Worm (Caenorhabditis elegans) whole organism, young adult: ENCODE measurements around the gene nhl-2.

Experiments
- B0019.2 ChIP-seq: fragments of 200-800 bp; sonication (Bioruptor generic); conservative IDR thresholded peaks from 2 replicates; pipeline ENCODE4 v1.3.6; 2022; ENCODE audit warnings: missing genetic modification reagents, missing genetic modification characterization, missing compliant biosample characterization
- D2030.7 ChIP-seq: fragments of 200-800 bp; sonication (Bioruptor generic); IDR thresholded peaks from 2 replicates; pipeline ENCODE4 v1.3.6; 2022; ENCODE audit warnings: missing genetic modification reagents, missing genetic modification characterization, missing compliant biosample characterization
- F23B12.7 ChIP-seq: sonication (generic microtip); optimal IDR thresholded peaks from 2 replicates; lab custom pipeline; 2017; ENCODE audit warnings: missing genetic modification characterization, mild to moderate bottlenecking, missing compliant biosample characterization, antibody characterized with exemption, moderate library complexity; ENCODE audit not compliant: insufficient read depth
- F33H1.4 ChIP-seq: fragments of 200-800 bp; sonication (Bioruptor generic); IDR thresholded peaks from 2 replicates; pipeline ENCODE4 v1.3.6; 2022; ENCODE audit warnings: missing genetic modification reagents, missing genetic modification characterization, missing compliant biosample characterization
- F55B11.4 ChIP-seq: sonication (generic microtip); optimal IDR thresholded peaks from 2 replicates; lab custom pipeline; 2016; ENCODE audit warnings: missing compliant biosample characterization, missing genetic modification characterization, borderline replicate concordance; ENCODE audit not compliant: insufficient read depth
- F57A8.1 ChIP-seq: fragments of 200-800 bp; sonication (Bioruptor generic); optimal IDR thresholded peaks from 2 replicates; lab custom pipeline; 2018; ENCODE audit warnings: mild to moderate bottlenecking, missing genetic modification characterization, moderate library complexity, missing compliant biosample characterization
- K12H6.12 ChIP-seq: fragments of 200-800 bp; sonication (Bioruptor generic); optimal IDR thresholded peaks from 2 replicates; lab custom pipeline; 2018; ENCODE audit warnings: mild to moderate bottlenecking, missing genetic modification characterization, missing compliant biosample characterization
- T26A5.8 ChIP-seq: sonication (generic microtip); optimal IDR thresholded peaks from 2 replicates; lab custom pipeline; 2016; ENCODE audit warnings: missing genetic modification characterization, missing compliant biosample characterization
- Y53G8AR.9 ChIP-seq: fragments of 200-800 bp; sonication (Bioruptor generic); conservative IDR thresholded peaks from 2 replicates; pipeline ENCODE4 v1.3.6; 2022; ENCODE audit warnings: missing genetic modification reagents, missing genetic modification characterization, missing compliant biosample characterization
- Y56A3A.18 ChIP-seq: fragments of 200-800 bp; sonication (Bioruptor generic); IDR thresholded peaks from 2 replicates; pipeline ENCODE4 v1.3.6; 2022; ENCODE audit warnings: missing genetic modification reagents, missing genetic modification characterization, missing compliant biosample characterization
- Y67H2A.10 ChIP-seq: fragments of 200-800 bp; sonication (Bioruptor generic); conservative IDR thresholded peaks from 2 replicates; pipeline ENCODE4 v1.3.6; 2022; ENCODE audit warnings: missing genetic modification reagents, missing genetic modification characterization, missing compliant biosample characterization
- Y95B8A.8 ChIP-seq: fragments of 200-800 bp; sonication (Bioruptor generic); IDR thresholded peaks from 2 replicates; pipeline ENCODE4 v1.3.6; 2022; ENCODE audit warnings: missing genetic modification reagents, missing genetic modification characterization, missing compliant biosample characterization
- akir-1 ChIP-seq: fragments of 200-800 bp; sonication (Bioruptor generic); optimal IDR thresholded peaks from 2 replicates; lab custom pipeline; 2018; ENCODE audit warnings: mild to moderate bottlenecking, missing genetic modification characterization, moderate library complexity, missing compliant biosample characterization
- aptf-2 ChIP-seq: fragments of 200-800 bp; sonication (Bioruptor generic); conservative IDR thresholded peaks from 2 replicates; pipeline ENCODE4 v1.3.6; 2022; ENCODE audit warnings: missing genetic modification reagents, missing genetic modification characterization, missing compliant biosample characterization
- attf-3 ChIP-seq: fragments of 200-800 bp; sonication (Bioruptor generic); conservative IDR thresholded peaks from 2 replicates; pipeline ENCODE4 v1.3.6; 2022; ENCODE audit warnings: missing genetic modification reagents, missing genetic modification characterization, missing compliant biosample characterization
- attf-6 ChIP-seq: fragments of 200-800 bp; sonication (Bioruptor generic); IDR thresholded peaks from 2 replicates; pipeline ENCODE4 v1.3.6; 2022; ENCODE audit warnings: missing genetic modification reagents, missing genetic modification characterization, missing compliant biosample characterization
- ceh-100 ChIP-seq: fragments of 200-800 bp; sonication (Bioruptor generic); IDR thresholded peaks from 2 replicates; pipeline ENCODE4 v1.3.6; 2022; ENCODE audit warnings: missing genetic modification reagents, missing genetic modification characterization, missing compliant biosample characterization
- ceh-27 ChIP-seq: fragments of 200-800 bp; sonication (Bioruptor generic); optimal IDR thresholded peaks from 2 replicates; lab custom pipeline; 2018; ENCODE audit warnings: mild to moderate bottlenecking, missing genetic modification characterization, moderate library complexity, missing compliant biosample characterization
- ceh-58 ChIP-seq: fragments of 200-800 bp; sonication (Bioruptor generic); IDR thresholded peaks from 2 replicates; pipeline ENCODE4 v1.3.6; 2022; ENCODE audit warnings: missing genetic modification characterization, missing compliant biosample characterization
- ceh-91 ChIP-seq: fragments of 200-800 bp; sonication (Bioruptor generic); IDR thresholded peaks from 2 replicates; pipeline ENCODE4 v1.3.6; 2022; ENCODE audit warnings: missing genetic modification reagents, missing genetic modification characterization, missing compliant biosample characterization
- die-1 ChIP-seq: sonication (generic microtip); optimal IDR thresholded peaks from 2 replicates; lab custom pipeline; 2016; ENCODE audit warnings: missing genotype, mild to moderate bottlenecking, missing genetic modification characterization, missing compliant biosample characterization
- dox-1 ChIP-seq: fragments of 200-800 bp; sonication (Bioruptor generic); IDR thresholded peaks from 2 replicates; pipeline ENCODE4 v1.3.6; 2022; ENCODE audit warnings: missing genetic modification reagents, missing genetic modification characterization, missing compliant biosample characterization
- dpl-1 ChIP-seq: fragments of 150-350 bp; optimal IDR thresholded peaks from 2 replicates; lab custom pipeline; 2014; ENCODE audit warnings: missing biosample characterization, missing genetic modification reagents, missing genetic modification characterization
- efl-1 ChIP-seq: fragments of 150-350 bp; optimal IDR thresholded peaks from 2 replicates; lab custom pipeline; 2014; ENCODE audit warnings: missing biosample characterization, missing genetic modification reagents, missing genetic modification characterization
- egl-44 ChIP-seq: fragments of 200-800 bp; sonication (Bioruptor generic); IDR thresholded peaks from 2 replicates; pipeline ENCODE4 v1.3.6; 2022; ENCODE audit warnings: missing genetic modification reagents, missing genetic modification characterization, missing compliant biosample characterization
- hlh-12 ChIP-seq: sonication (generic microtip); optimal IDR thresholded peaks from 2 replicates; lab custom pipeline; 2016; ENCODE audit warnings: missing genetic modification characterization, missing compliant biosample characterization
- hmg-1.2 ChIP-seq: fragments of 200-800 bp; sonication (Bioruptor generic); IDR thresholded peaks from 2 replicates; pipeline ENCODE4 v1.3.6; 2022; ENCODE audit warnings: missing genetic modification reagents, missing genetic modification characterization, missing compliant biosample characterization
- hmg-20 ChIP-seq: fragments of 200-800 bp; sonication (Bioruptor generic); IDR thresholded peaks from 2 replicates; pipeline ENCODE4 v1.3.6; 2022; ENCODE audit warnings: missing genetic modification reagents, missing genetic modification characterization, missing compliant biosample characterization
- lin-40 ChIP-seq: sonication (generic microtip); optimal IDR thresholded peaks from 2 replicates; lab custom pipeline; 2016; ENCODE audit warnings: missing genetic modification characterization, mild to moderate bottlenecking, missing compliant biosample characterization, missing genotype, missing genetic modification reagents
- lin-54 ChIP-seq: fragments of 200-800 bp; sonication (Bioruptor generic); optimal IDR thresholded peaks from 2 replicates; lab custom pipeline; 2018; ENCODE audit warnings: mild to moderate bottlenecking, missing genetic modification characterization, missing compliant biosample characterization
- lsl-1 ChIP-seq: fragments of 200-800 bp; sonication (Bioruptor generic); optimal IDR thresholded peaks from 2 replicates; lab custom pipeline; 2018; ENCODE audit warnings: mild to moderate bottlenecking, missing genetic modification characterization, moderate library complexity, missing compliant biosample characterization
- madf-6 ChIP-seq: fragments of 200-800 bp; sonication (Bioruptor generic); IDR thresholded peaks from 2 replicates; pipeline ENCODE4 v1.3.6; 2022; ENCODE audit warnings: missing genetic modification reagents, missing genetic modification characterization, missing compliant biosample characterization
- madf-8 ChIP-seq: fragments of 200-800 bp; sonication (Bioruptor generic); conservative IDR thresholded peaks from 2 replicates; pipeline ENCODE4 v1.3.6; 2022; ENCODE audit warnings: missing genetic modification reagents, missing genetic modification characterization, missing compliant biosample characterization
- mcd-1 ChIP-seq: fragments of 200-800 bp; sonication (Bioruptor generic); IDR thresholded peaks from 2 replicates; pipeline ENCODE4 v1.3.6; 2022; ENCODE audit warnings: missing genetic modification reagents, missing genetic modification characterization, missing compliant biosample characterization
- nfya-1 ChIP-seq: sonication (generic microtip); optimal IDR thresholded peaks from 2 replicates; lab custom pipeline; 2017; ENCODE audit warnings: antibody characterized with exemption, missing compliant biosample characterization, missing genetic modification characterization, borderline replicate concordance; ENCODE audit not compliant: insufficient read depth
- nfya-2 ChIP-seq: fragments of 200-800 bp; sonication (Bioruptor generic); IDR thresholded peaks from 2 replicates; pipeline ENCODE4 v1.3.6; 2022; ENCODE audit warnings: missing genetic modification reagents, missing genetic modification characterization, missing compliant biosample characterization
- nhr-27 ChIP-seq: fragments of 200-800 bp; sonication (Bioruptor generic); optimal IDR thresholded peaks from 2 replicates; lab custom pipeline; 2018; ENCODE audit warnings: mild to moderate bottlenecking, missing genetic modification characterization, moderate library complexity, missing compliant biosample characterization
- nhr-90 ChIP-seq: sonication (generic microtip); optimal IDR thresholded peaks from 2 replicates; lab custom pipeline; 2016; ENCODE audit warnings: missing genotype, mild to moderate bottlenecking, missing genetic modification characterization, missing compliant biosample characterization
- pbrm-1 ChIP-seq: fragments of 200-800 bp; sonication (Bioruptor generic); IDR thresholded peaks from 2 replicates; pipeline ENCODE4 v1.3.6; 2022; ENCODE audit warnings: missing genetic modification reagents, missing genetic modification characterization, missing compliant biosample characterization
- sdz-38 ChIP-seq: sonication (generic microtip); optimal IDR thresholded peaks from 2 replicates; lab custom pipeline; 2016; ENCODE audit warnings: missing genotype, missing genetic modification characterization, missing compliant biosample characterization
- sea-2 ChIP-seq: fragments of 200-800 bp; sonication (Bioruptor generic); IDR thresholded peaks from 2 replicates; pipeline ENCODE4 v1.3.6; 2022; ENCODE audit warnings: missing genetic modification characterization, missing compliant biosample characterization
- snpc-1.3 ChIP-seq: sonication (generic microtip); optimal IDR thresholded peaks from 2 replicates; lab custom pipeline; 2017; ENCODE audit warnings: missing genetic modification characterization, mild to moderate bottlenecking, missing compliant biosample characterization, antibody characterized with exemption, moderate library complexity, missing genotype, missing genetic modification reagents; ENCODE audit not compliant: insufficient read depth
- somi-1 ChIP-seq: fragments of 200-800 bp; sonication (Bioruptor generic); optimal IDR thresholded peaks from 2 replicates; lab custom pipeline; 2018; ENCODE audit warnings: mild to moderate bottlenecking, missing genetic modification characterization, missing compliant biosample characterization
- sptf-2 ChIP-seq: fragments of 200-800 bp; sonication (Bioruptor generic); optimal IDR thresholded peaks from 2 replicates; lab custom pipeline; 2018; ENCODE audit warnings: mild to moderate bottlenecking, missing genetic modification characterization, missing compliant biosample characterization
- tlf-1 ChIP-seq: fragments of 200-800 bp; sonication (Bioruptor generic); optimal IDR thresholded peaks from 2 replicates; lab custom pipeline; 2018; ENCODE audit warnings: mild to moderate bottlenecking, missing genetic modification characterization, missing compliant biosample characterization
- xnd-1 ChIP-seq: sonication (generic microtip); optimal IDR thresholded peaks from 2 replicates; lab custom pipeline; 2016; ENCODE audit warnings: missing genotype, missing genetic modification reagents, missing genetic modification characterization, missing compliant biosample characterization
- ztf-18 ChIP-seq: sonication (generic microtip); optimal IDR thresholded peaks from 2 replicates; lab custom pipeline; 2016; ENCODE audit warnings: missing genotype, mild to moderate bottlenecking, missing genetic modification characterization, missing compliant biosample characterization
- ztf-25 ChIP-seq: fragments of 200-800 bp; sonication (Bioruptor generic); IDR thresholded peaks from 2 replicates; pipeline ENCODE4 v1.3.6; 2022; ENCODE audit warnings: missing genetic modification reagents, missing genetic modification characterization, missing compliant biosample characterization

The nhl-2 gene

DNA sequence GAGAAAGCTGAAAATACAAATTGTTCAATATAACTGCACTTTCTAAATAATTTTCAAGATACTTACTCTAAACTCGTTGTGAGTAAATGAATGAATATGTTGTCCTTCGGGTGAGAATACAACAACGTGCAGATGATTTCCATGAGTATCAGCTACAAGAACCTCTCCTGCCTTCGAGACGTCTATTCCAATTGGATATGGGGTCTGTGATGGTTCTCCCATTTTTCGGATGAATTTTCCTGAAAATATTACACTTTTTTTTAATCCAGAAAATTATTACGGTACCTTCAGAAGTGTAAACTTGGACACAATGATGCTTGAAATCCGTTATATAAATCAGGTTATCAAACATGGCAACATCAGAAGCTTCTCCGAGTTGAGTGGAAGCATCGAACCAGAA lies 3.6 kb downstream of the nhl-2 start:
- TF ChIP-seq Y53G8AR.9 (GFP tag; lab: Robert Waterston, UW), result no peak
- TF ChIP-seq B0019.2, result no peak
- no peak for TF ChIP-seq snpc-1.3
- no peak for TF ChIP-seq attf-3 (GFP tag; lab: Robert Waterston, UW)
- no peak for TF ChIP-seq pbrm-1
- TF ChIP-seq dpl-1 (GFP tag; lab: Kevin White, UChicago), result no peak
- TF ChIP-seq nhr-90, result no peak
- no peak for TF ChIP-seq hmg-20 (GFP tag; lab: Robert Waterston, UW)
- no peak for TF ChIP-seq akir-1 (GFP tag; lab: Kevin White, UChicago)
- TF ChIP-seq F55B11.4, result no peak
- TF ChIP-seq die-1, result no peak
- no peak for TF ChIP-seq ceh-100 (GFP tag; lab: Robert Waterston, UW)
- no peak for TF ChIP-seq F57A8.1 (GFP tag; lab: Kevin White, UChicago)
- TF ChIP-seq sdz-38, result no peak
- no peak for TF ChIP-seq egl-44 (GFP tag; lab: Robert Waterston, UW)
- no peak for TF ChIP-seq K12H6.12
- TF ChIP-seq, all 124 proteins: peak for 0

ce11 chrIII:4893540-4893939 lies 5.3 kb downstream of the nhl-2 start, which contains the start of gene F26F4.6:
F26F4.6 (minus strand) TSS chrIII:4893640.
- TF ChIP-seq aptf-2 (GFP tag; lab: Robert Waterston, UW) (no peak), efl-1 (GFP tag; lab: Kevin White, UChicago) (no peak), somi-1 (no peak), D2030.7 (GFP tag; lab: Robert Waterston, UW) (no peak), ceh-27 (no peak), attf-6 (GFP tag; lab: Robert Waterston, UW) (no peak), nhr-27 (tag; lab: Kevin White, UChicago) (no peak), Y95B8A.8 (no peak), nfya-2 (GFP tag; lab: Robert Waterston, UW) (no peak), F23B12.7 (tag; lab: Kevin White, UChicago) (no peak), T26A5.8 (tag; lab: Kevin White, UChicago) (no peak), Y67H2A.10 (no peak), hlh-12 (tag; lab: Kevin White, UChicago) (no peak), sea-2 (no peak), ztf-25 (no peak), lin-40 (tag; lab: Kevin White, UChicago) (no peak), ceh-58 (GFP tag; lab: Robert Waterston, UW) (no peak)

- TF ChIP-seq nfya-1 (no peak), mcd-1 (GFP tag; lab: Robert Waterston, UW) (peak; percentile 26; the same call in 1 of the 2 replicates), ztf-18 (peak; percentile 21), lin-54 (GFP tag; lab: Kevin White, UChicago) (peak; percentile 12), tlf-1 (GFP tag; lab: Kevin White, UChicago) (no peak), madf-6 (peak; percentile 90), Y56A3A.18 (GFP tag; lab: Robert Waterston, UW) (no peak), hmg-1.2 (0 out of 2 replicates have a peak, but pooled peaks have one; percentile 14), xnd-1 (tag; lab: Kevin White, UChicago) (peak; percentile 84), sptf-2 (GFP tag; lab: Kevin White, UChicago) (no peak), somi-1 (no peak), dox-1 (GFP tag; lab: Robert Waterston, UW) (0 out of 2 replicates have a peak, but pooled peaks have one; percentile 8), madf-8 (GFP tag; lab: Robert Waterston, UW) (peak; percentile 72), lsl-1 (GFP tag; lab: Kevin White, UChicago) (peak; percentile 95), ceh-91 (GFP tag; lab: Robert Waterston, UW) (peak; percentile 66; the same call in 1 of the 2 replicates), F33H1.4 (GFP tag; lab: Robert Waterston, UW) (peak; percentile 90), F55B11.4 (no peak)
These were observed 7.9 kb downstream of the nhl-2 start, which contains the start of gene F26F4.5 for ce11 chrIII:4890997-4891396. F26F4.5 (minus strand) TSS chrIII:4891252.
